Worm (Caenorhabditis elegans) whole organism, L4 larva: ENCODE data around the gene ent-7.

ENCODE experiments used
- D1046.2 ChIP-seq: fragments of 200-800 bp; sonication (Bioruptor generic); IDR thresholded peaks from 2 replicates; pipeline ENCODE4 v1.3.6; 2022; ENCODE audit warnings: missing genetic modification characterization, missing compliant biosample characterization
- F10B5.3 ChIP-seq: sonication (generic microtip); optimal IDR thresholded peaks from 2 replicates; lab custom pipeline; 2016; ENCODE audit warnings: mild to moderate bottlenecking, missing genetic modification characterization, missing compliant biosample characterization
- F26F4.8 ChIP-seq: fragments of 200-800 bp; sonication (Bioruptor generic); conservative IDR thresholded peaks from 2 replicates; pipeline ENCODE4 v1.3.6; 2022; ENCODE audit warnings: missing genetic modification characterization, missing compliant biosample characterization
- F49E8.2 ChIP-seq: sonication (generic microtip); optimal IDR thresholded peaks from 2 replicates; lab custom pipeline; 2016; ENCODE audit warnings: missing compliant biosample characterization, mild to moderate bottlenecking, missing genetic modification characterization, borderline replicate concordance
- T26A8.4 ChIP-seq: fragments of 200-800 bp; sonication (Bioruptor generic); IDR thresholded peaks from 2 replicates; pipeline ENCODE4 v1.3.6; 2022; ENCODE audit warnings: missing genetic modification characterization, missing compliant biosample characterization
- Y105C5A.15 ChIP-seq: fragments of 200-800 bp; sonication (Bioruptor generic); IDR thresholded peaks from 2 replicates; pipeline ENCODE4 v1.3.6; 2022; ENCODE audit warnings: missing genetic modification characterization, missing compliant biosample characterization
- Y48G9A.11 ChIP-seq: fragments of 200-800 bp; sonication (Bioruptor generic); IDR thresholded peaks from 2 replicates; pipeline ENCODE4 v1.3.6; 2022; ENCODE audit warnings: missing genetic modification reagents, missing genetic modification characterization, missing compliant biosample characterization
- Y5F2A.4 ChIP-seq: fragments of 200-800 bp; sonication (Bioruptor generic); optimal IDR thresholded peaks from 2 replicates; lab custom pipeline; 2018; ENCODE audit warnings: mild to moderate bottlenecking, missing genetic modification characterization, missing compliant biosample characterization
- ZK337.2 ChIP-seq: fragments of 200-800 bp; sonication (Bioruptor generic); IDR thresholded peaks from 2 replicates; pipeline ENCODE4 v1.3.6; 2022; ENCODE audit warnings: missing genetic modification reagents, missing genetic modification characterization, missing compliant biosample characterization
- aha-1 ChIP-seq: fragments of 150-350 bp; peaks from one replicate; lab custom pipeline; 2014; ENCODE audit warnings: missing biosample characterization, missing genetic modification characterization
- ama-1 ChIP-seq: fragments of 150-350 bp; optimal IDR thresholded peaks from 2 replicates; lab custom pipeline; 2014; ENCODE audit warnings: inconsistent platforms, mixed read lengths
- attf-4 ChIP-seq: sonication (generic microtip); optimal IDR thresholded peaks from 3 replicates; lab custom pipeline; 2017; ENCODE audit warnings: missing biosample characterization, missing genetic modification characterization
- ceh-20 ChIP-seq: fragments of 200-800 bp; sonication (Bioruptor generic); IDR thresholded peaks from 2 replicates; pipeline ENCODE4 v1.3.6; 2022; ENCODE audit warnings: missing genetic modification reagents, missing genetic modification characterization, missing compliant biosample characterization
- ceh-44 ChIP-seq: fragments of 200-800 bp; sonication (Bioruptor generic); IDR thresholded peaks from 2 replicates; pipeline ENCODE4 v1.3.6; 2022; ENCODE audit warnings: missing genetic modification reagents, missing genetic modification characterization, missing compliant biosample characterization
- ceh-62 ChIP-seq: sonication (generic microtip); optimal IDR thresholded peaks from 2 replicates; lab custom pipeline; 2017; ENCODE audit warnings: missing biosample characterization, missing genetic modification characterization
- ces-1 ChIP-seq: fragments of 150-350 bp; sonication (generic microtip); optimal IDR thresholded peaks from 4 replicates; lab custom pipeline; 2014; ENCODE audit warnings: missing biosample characterization, missing genetic modification reagents, missing genetic modification characterization
- daf-12 ChIP-seq: fragments of 150-350 bp; optimal IDR thresholded peaks from 2 replicates; lab custom pipeline; 2014; ENCODE audit warnings: missing biosample characterization, missing genetic modification reagents, missing genetic modification characterization
- dmd-8 ChIP-seq: fragments of 200-800 bp; sonication (Bioruptor generic); IDR thresholded peaks from 2 replicates; pipeline ENCODE4 v1.3.6; 2022; ENCODE audit warnings: missing genetic modification characterization, missing compliant biosample characterization
- dmd-9 ChIP-seq: fragments of 200-800 bp; sonication (Bioruptor generic); IDR thresholded peaks from 2 replicates; pipeline ENCODE4 v1.3.6; 2022; ENCODE audit warnings: missing genetic modification reagents, missing genetic modification characterization, missing compliant biosample characterization
- egl-27 ChIP-seq: sonication (generic microtip); optimal IDR thresholded peaks from 3 replicates; lab custom pipeline; 2017; ENCODE audit warnings: missing biosample characterization, missing genetic modification reagents, missing genetic modification characterization
- egl-43 ChIP-seq: fragments of 200-800 bp; sonication (Bioruptor generic); IDR thresholded peaks from 2 replicates; pipeline ENCODE4 v1.3.6; 2022; ENCODE audit warnings: missing genetic modification reagents, missing genetic modification characterization, missing compliant biosample characterization
- fkh-10 ChIP-seq: fragments of 150-350 bp; optimal IDR thresholded peaks from 2 replicates; lab custom pipeline; 2014; ENCODE audit warnings: missing biosample characterization, missing genetic modification reagents, missing genetic modification characterization
- hlh-11 ChIP-seq: fragments of 200-800 bp; sonication (Bioruptor generic); optimal IDR thresholded peaks from 2 replicates; lab custom pipeline; 2018; ENCODE audit warnings: mild to moderate bottlenecking, missing genetic modification characterization, missing compliant biosample characterization
- jun-1 ChIP-seq: fragments of 150-350 bp; optimal IDR thresholded peaks from 2 replicates; lab custom pipeline; 2014; ENCODE audit warnings: missing biosample characterization, missing genetic modification reagents, missing genetic modification characterization
- lim-7 ChIP-seq: fragments of 200-800 bp; sonication (Bioruptor generic); IDR thresholded peaks from 2 replicates; pipeline ENCODE4 v1.3.6; 2022; ENCODE audit warnings: missing genetic modification characterization, missing compliant biosample characterization
- lin-1 ChIP-seq: fragments of 200-800 bp; sonication (Bioruptor generic); IDR thresholded peaks from 2 replicates; pipeline ENCODE4 v1.3.6; 2022; ENCODE audit warnings: missing genetic modification reagents, missing genetic modification characterization, missing compliant biosample characterization
- lin-13 ChIP-seq: fragments of 150-350 bp; optimal IDR thresholded peaks from 2 replicates; lab custom pipeline; 2014; ENCODE audit warnings: missing biosample characterization, missing genetic modification reagents, missing genetic modification characterization
- lin-15B ChIP-seq: fragments of 150-350 bp; sonication (generic microtip); optimal IDR thresholded peaks from 3 replicates; lab custom pipeline; 2014; ENCODE audit warnings: missing biosample characterization, missing genetic modification characterization
- lin-39 ChIP-seq: fragments of 150-350 bp; optimal IDR thresholded peaks from 2 replicates; lab custom pipeline; 2014; ENCODE audit warnings: missing biosample characterization, missing genetic modification reagents, missing genetic modification characterization
- lsy-2 ChIP-seq, 2 experiments: fragments of 150-350 bp in 1 of 2; sonication (generic microtip) in 1 of 2; optimal IDR thresholded peaks; 2 replicates each; lab custom pipeline; 2014 to 2017; ENCODE audit warnings: missing biosample characterization in 2 of 2, missing genetic modification characterization in 2 of 2
- madf-9 ChIP-seq: fragments of 200-800 bp; sonication (Bioruptor generic); conservative IDR thresholded peaks from 2 replicates; pipeline ENCODE4 v1.3.6; 2022; ENCODE audit warnings: missing genetic modification reagents, missing genetic modification characterization, missing compliant biosample characterization
- mdl-1 ChIP-seq, 2 experiments: fragments of 150-350 bp in 1 of 2; sonication (generic microtip) in 1 of 2; optimal IDR thresholded peaks; 2 replicates each; lab custom pipeline; 2014 to 2017; ENCODE audit warnings: missing biosample characterization in 2 of 2, missing genetic modification characterization in 2 of 2
- mxl-2 ChIP-seq: fragments of 200-800 bp; sonication (Bioruptor generic); conservative IDR thresholded peaks from 2 replicates; pipeline ENCODE4 v1.3.6; 2022; ENCODE audit warnings: missing genetic modification reagents, missing genetic modification characterization, missing compliant biosample characterization
- nhr-102 ChIP-seq: sonication (generic microtip); optimal IDR thresholded peaks from 2 replicates; lab custom pipeline; 2016; ENCODE audit warnings: mild to moderate bottlenecking, missing genetic modification characterization, moderate library complexity, missing compliant biosample characterization
- nhr-111 ChIP-seq: fragments of 200-800 bp; sonication (Bioruptor generic); optimal IDR thresholded peaks from 2 replicates; lab custom pipeline; 2018; ENCODE audit warnings: mild to moderate bottlenecking, missing genetic modification characterization, missing compliant biosample characterization
- nhr-25 ChIP-seq: sonication (generic microtip); optimal IDR thresholded peaks from 2 replicates; lab custom pipeline; 2017; ENCODE audit warnings: missing genetic modification characterization, mild to moderate bottlenecking, missing compliant biosample characterization, antibody characterized with exemption, moderate library complexity, borderline replicate concordance; ENCODE audit not compliant: insufficient read depth
- nhr-41 ChIP-seq: fragments of 200-800 bp; sonication (Bioruptor generic); IDR thresholded peaks from 2 replicates; pipeline ENCODE4 v1.3.6; 2022; ENCODE audit warnings: missing genetic modification reagents, missing genetic modification characterization, missing compliant biosample characterization
- nhr-48 ChIP-seq: sonication (generic microtip); optimal IDR thresholded peaks from 2 replicates; lab custom pipeline; 2016; ENCODE audit warnings: mild to moderate bottlenecking, missing genetic modification characterization, missing compliant biosample characterization
- nhr-6 ChIP-seq: fragments of 150-350 bp; optimal IDR thresholded peaks from 2 replicates; lab custom pipeline; 2014; ENCODE audit warnings: missing biosample characterization, missing genetic modification characterization
- pqm-1 ChIP-seq: sonication (generic microtip); optimal IDR thresholded peaks from 2 replicates; lab custom pipeline; 2017; ENCODE audit warnings: missing biosample characterization, missing genetic modification characterization
- rbr-2 ChIP-seq: sonication (generic microtip); optimal IDR thresholded peaks from 2 replicates; lab custom pipeline; 2016; ENCODE audit warnings: missing genotype, missing genetic modification characterization, missing compliant biosample characterization
- saeg-2 ChIP-seq: fragments of 200-800 bp; sonication (Bioruptor generic); IDR thresholded peaks from 2 replicates; pipeline ENCODE4 v1.3.6; 2022; ENCODE audit warnings: missing genetic modification reagents, missing genetic modification characterization, missing compliant biosample characterization
- set-16 ChIP-seq: fragments of 200-800 bp; sonication (Bioruptor generic); IDR thresholded peaks from 2 replicates; pipeline ENCODE4 v1.3.6; 2022; ENCODE audit warnings: missing genetic modification reagents, missing genetic modification characterization, missing compliant biosample characterization
- snpc-1.2 ChIP-seq: fragments of 200-800 bp; sonication (Bioruptor generic); IDR thresholded peaks from 2 replicates; pipeline ENCODE4 v1.3.6; 2022; ENCODE audit warnings: missing genetic modification reagents, missing genetic modification characterization, missing compliant biosample characterization
- snpc-4 ChIP-seq: fragments of 150-350 bp; optimal IDR thresholded peaks from 2 replicates; lab custom pipeline; 2014; ENCODE audit warnings: missing biosample characterization, missing genetic modification characterization
- tag-97 ChIP-seq: fragments of 200-800 bp; sonication (Bioruptor generic); IDR thresholded peaks from 2 replicates; pipeline ENCODE4 v1.3.6; 2022; ENCODE audit warnings: missing genetic modification characterization, missing compliant biosample characterization
- unc-39 ChIP-seq: sonication (generic microtip); optimal IDR thresholded peaks from 2 replicates; lab custom pipeline; 2017; ENCODE audit warnings: missing biosample characterization, missing genetic modification characterization
- zip-11 ChIP-seq: fragments of 200-800 bp; sonication (Bioruptor generic); IDR thresholded peaks from 2 replicates; pipeline ENCODE4 v1.3.6; 2022; ENCODE audit warnings: missing genetic modification characterization, missing compliant biosample characterization
- zip-2 ChIP-seq: fragments of 150-350 bp; optimal IDR thresholded peaks from 2 replicates; lab custom pipeline; 2014; ENCODE audit warnings: missing biosample characterization, missing genetic modification characterization
- ztf-7 ChIP-seq: fragments of 150-350 bp; optimal IDR thresholded peaks from 2 replicates; lab custom pipeline; 2014; ENCODE audit warnings: missing biosample characterization, missing genetic modification characterization

The ent-7 gene

ce11 chrIV:9994895-9995394 is 22.1 kb upstream of the ent-7 start, which contains the start of gene uba-1 (continued):
- TF ChIP-seq jun-1 (no peak), nhr-102 (peak; percentile 77), nhr-111 (no peak), nhr-41 (GFP tag; lab: Robert Waterston, UW) (no peak)

- no peak for TF ChIP-seq nhr-102
- TF ChIP-seq ces-1 (GFP tag; lab: Kevin White, UChicago): no peak
- TF ChIP-seq ceh-20: no peak
- TF ChIP-seq mxl-2 (GFP tag; lab: Robert Waterston, UW): no peak
- no peak for TF ChIP-seq nhr-48 (tag; lab: Kevin White, UChicago)
- TF ChIP-seq lin-1 (GFP tag; lab: Robert Waterston, UW): no peak
- no peak for TF ChIP-seq F49E8.2 (tag; lab: Kevin White, UChicago)
- TF ChIP-seq ztf-7 (tag; lab: Kevin White, UChicago): no peak
- TF ChIP-seq nhr-25 (tag; lab: Kevin White, UChicago): no peak
- no peak for TF ChIP-seq lin-15B (tag; lab: Kevin White, UChicago)
- no peak for TF ChIP-seq ceh-44 (GFP tag; lab: Robert Waterston, UW)
- TF ChIP-seq Y5F2A.4 (GFP tag; lab: Kevin White, UChicago): no peak
- TF ChIP-seq snpc-1.2: 0 out of 2 replicates have a peak, but pooled peaks have one; percentile 37
- TF ChIP-seq lin-13: no peak
- peak; percentile 6 for TF ChIP-seq pqm-1
- TF ChIP-seq egl-43 (GFP tag; lab: Robert Waterston, UW): no peak
- TF ChIP-seq Y48G9A.11 (GFP tag; lab: Robert Waterston, UW): 0 out of 2 replicates have a peak, but pooled peaks have one; percentile 20
- TF ChIP-seq snpc-4 (tag; lab: Kevin White, UChicago): no peak
- TF ChIP-seq dmd-8 (GFP tag; lab: Robert Waterston, UW): no peak
- TF ChIP-seq mdl-1 (tag; optimal IDR thresholded peaks at IDR 0.05; lab: Kevin White, UChicago): peak in 1 of 2 experiments; percentile 32
- TF ChIP-seq zip-11 (GFP tag; lab: Robert Waterston, UW): no peak
- TF ChIP-seq zip-2 (tag; lab: Kevin White, UChicago): no peak
- TF ChIP-seq lin-39 (tag; lab: Kevin White, UChicago): no peak
- TF ChIP-seq nhr-6 (tag; lab: Kevin White, UChicago): no peak
- no peak for TF ChIP-seq set-16 (GFP tag; lab: Robert Waterston, UW)
- no peak for TF ChIP-seq F10B5.3 (tag; lab: Kevin White, UChicago)
- no peak for TF ChIP-seq D1046.2 (GFP tag; lab: Robert Waterston, UW)
- TF ChIP-seq madf-9 (GFP tag; lab: Robert Waterston, UW): no peak
- TF ChIP-seq lim-7 (GFP tag; lab: Robert Waterston, UW): no peak
- no peak for TF ChIP-seq attf-4 (tag; lab: Kevin White, UChicago)
- no peak for TF ChIP-seq ceh-62 (tag; lab: Kevin White, UChicago)
- TF ChIP-seq tag-97 (GFP tag; lab: Robert Waterston, UW): no peak
- no peak for TF ChIP-seq ama-1 (lab: Kevin White, UChicago)
- TF ChIP-seq Y105C5A.15 (GFP tag; lab: Robert Waterston, UW): no peak
- no peak for TF ChIP-seq saeg-2 (GFP tag; lab: Robert Waterston, UW)
- TF ChIP-seq F26F4.8: no peak
- peak; percentile 67 for TF ChIP-seq hlh-11 (tag; lab: Kevin White, UChicago)
- peak in 1 of 2 experiments; percentile 57 for TF ChIP-seq lsy-2 (tag; optimal IDR thresholded peaks at IDR 0.05; lab: Kevin White, UChicago)
- no peak for TF ChIP-seq unc-39 (tag; lab: Kevin White, UChicago)
- no peak for TF ChIP-seq egl-27
- no peak for TF ChIP-seq T26A8.4 (GFP tag; lab: Robert Waterston, UW)
- TF ChIP-seq fkh-10: no peak
- no peak for TF ChIP-seq rbr-2 (tag; lab: Kevin White, UChicago)
- no peak for TF ChIP-seq dmd-9
- no peak for TF ChIP-seq daf-12 (tag; lab: Kevin White, UChicago)
- TF ChIP-seq ZK337.2 (GFP tag; lab: Robert Waterston, UW): no peak
- no peak for TF ChIP-seq aha-1 (tag; lab: Kevin White, UChicago)
These were observed 18.4 kb upstream of the ent-7 start, which contains the start of gene pyp-1 for ce11 chrIV:9998487-9999218. Gene pyp-1, minus strand, starts transcription at chrIV:9998925.
